Worm (Caenorhabditis elegans): ENCODE measurements around the gene T09A12.1.

DNA sequence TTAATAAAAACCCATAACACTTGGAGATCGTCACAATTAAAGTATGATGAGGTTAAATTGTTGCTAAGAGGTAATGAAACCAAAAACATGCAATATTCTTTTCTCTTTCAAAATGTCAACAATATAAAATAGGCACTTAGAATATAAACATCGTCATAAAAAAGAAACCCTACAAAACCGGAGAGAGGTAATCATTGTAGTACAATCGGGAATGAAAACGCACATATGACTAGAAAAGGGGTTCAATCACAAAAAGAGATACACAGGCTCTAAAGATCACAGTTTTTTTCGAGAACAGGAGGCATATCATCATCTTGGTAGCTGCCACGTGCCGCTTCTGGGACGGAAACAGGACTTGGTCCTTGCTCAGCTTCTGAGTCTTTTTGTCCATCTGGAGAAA is 17.7 kb upstream of the T09A12.1 start:
- TF ChIP-seq pha-4 (GFP tag; IDR thresholded peaks at IDR 0.05), result 0 out of 2 replicates have a peak, but pooled peaks have one; percentile 9
- no peak for TF ChIP-seq pha-4 (tag; optimal IDR thresholded peaks at IDR 0.05)
- no peak for TF ChIP-seq hmg-1.1 (GFP tag; IDR thresholded peaks at IDR 0.05)
- no peak for TF ChIP-seq fos-1 (tag; optimal IDR thresholded peaks at IDR 0.05)
- no peak for TF ChIP-seq unc-62 (GFP tag; optimal IDR thresholded peaks at IDR 0.05 in 1 of 2)
- TF ChIP-seq unc-62 (tag; optimal IDR thresholded peaks at IDR 0.05), result no peak
- TF ChIP-seq daf-19 (GFP tag; conservative IDR thresholded peaks at IDR 0.05), result no peak
- TF ChIP-seq ztf-11 (tag; optimal IDR thresholded peaks at IDR 0.05), result no peak
- TF ChIP-seq ama-1 (optimal IDR thresholded peaks at IDR 0.05), result no peak
- TF ChIP-seq lin-13 (GFP tag; optimal IDR thresholded peaks at IDR 0.05), result no peak
- TF ChIP-seq nhr-76 (tag; optimal IDR thresholded peaks at IDR 0.05), result no peak
- TF ChIP-seq hif-1 (tag; optimal IDR thresholded peaks at IDR 0.05), result no peak
- TF ChIP-seq zip-2 (tag; optimal IDR thresholded peaks at IDR 0.05), result no peak
- TF ChIP-seq spr-3 (GFP tag; optimal IDR thresholded peaks at IDR 0.05), result no peak
- TF ChIP-seq nhr-48 (tag; optimal IDR thresholded peaks at IDR 0.05), result no peak
- TF ChIP-seq madf-5 (GFP tag; IDR thresholded peaks at IDR 0.05), result no peak
